Worm (Caenorhabditis elegans) whole organism, L1 larva: Measurements from ENCODE around the gene sru-25.

Experiments
- C34B4.2 ChIP-seq: sonication (generic microtip); optimal IDR thresholded peaks from 2 replicates; lab custom pipeline; 2017; ENCODE audit warnings: mild to moderate bottlenecking, missing genetic modification characterization, missing compliant biosample characterization
- ama-1 ChIP-seq: fragments of 150-350 bp; optimal IDR thresholded peaks from 2 replicates; lab custom pipeline; 2014
- efl-1 ChIP-seq, 4 experiments: fragments of 150-350 bp; optimal IDR thresholded peaks in 3 of 4; peaks in 1 of 4; 1 replicate in 1 of 4; 2 replicates in 3 of 4; lab custom pipeline; 2014; ENCODE audit warnings: missing biosample characterization in 2 of 4, missing genetic modification characterization in 2 of 4, missing genetic modification reagents in 2 of 4
- nhr-11 ChIP-seq: fragments of 150-350 bp; optimal IDR thresholded peaks from 2 replicates; lab custom pipeline; 2014; ENCODE audit warnings: missing biosample characterization, missing genetic modification characterization
- nhr-237 ChIP-seq: fragments of 150-350 bp; optimal IDR thresholded peaks from 2 replicates; lab custom pipeline; 2014; ENCODE audit warnings: missing biosample characterization, missing genetic modification characterization
- pag-3 ChIP-seq: sonication (generic microtip); optimal IDR thresholded peaks from 2 replicates; lab custom pipeline; 2017; ENCODE audit warnings: missing genetic modification characterization, mild to moderate bottlenecking, missing compliant biosample characterization, antibody characterized with exemption, borderline replicate concordance; ENCODE audit not compliant: insufficient read depth
- swsn-7 ChIP-seq: sonication (generic microtip); optimal IDR thresholded peaks from 2 replicates; lab custom pipeline; 2016; ENCODE audit warnings: missing genetic modification characterization, missing compliant biosample characterization
- tbx-2 ChIP-seq: sonication (generic microtip); optimal IDR thresholded peaks from 2 replicates; lab custom pipeline; 2016; ENCODE audit warnings: missing genetic modification characterization, missing compliant biosample characterization
- unc-62 ChIP-seq: fragments of 150-350 bp; optimal IDR thresholded peaks from 2 replicates; lab custom pipeline; 2014; ENCODE audit warnings: missing biosample characterization, missing genetic modification reagents, missing genetic modification characterization
- ztf-11 ChIP-seq, 2 experiments: sonication (generic microtip); optimal IDR thresholded peaks; 2 replicates each; lab custom pipeline; 2016 to 2017; ENCODE audit warnings: missing genetic modification characterization in 2 of 2, missing biosample characterization in 1 of 2, missing compliant biosample characterization in 1 of 2

- no peak for TF ChIP-seq ama-1 (lab: Kevin White, UChicago)
- no peak for TF ChIP-seq pag-3 (tag; lab: Kevin White, UChicago)
- TF ChIP-seq swsn-7 (tag; lab: Kevin White, UChicago) = no peak
- no peak for TF ChIP-seq nhr-11
- no peak for TF ChIP-seq nhr-237
- no peak for TF ChIP-seq ztf-11 (tag; optimal IDR thresholded peaks at IDR 0.05; lab: Kevin White, UChicago)
- no peak for TF ChIP-seq tbx-2 (tag; lab: Kevin White, UChicago)
- TF ChIP-seq unc-62 (GFP tag; lab: Kevin White, UChicago) = no peak
- TF ChIP-seq efl-1 (optimal IDR thresholded peaks at IDR 0.05; lab: Kevin White, UChicago) = no peak
- TF ChIP-seq efl-1 (GFP tag; optimal IDR thresholded peaks at IDR 0.05 in 1 of 2; lab: Kevin White, UChicago) = no peak
- no peak for TF ChIP-seq C34B4.2 (tag; lab: Kevin White, UChicago)
Observed at ce11 chrV:638328-638727, 35.8 kb downstream of the sru-25 start, which contains the start of gene srj-37.
